Worm (Caenorhabditis elegans) whole organism, mixed stage, embryonic: ENCODE measurements around the gene F53F4.11.

Experiments
- M03D4.4 ChIP-seq: sonication (generic microtip); optimal IDR thresholded peaks from 2 replicates; lab custom pipeline; 2017; ENCODE audit warnings: mild to moderate bottlenecking, missing genetic modification characterization, missing compliant biosample characterization
- bed-3 ChIP-seq: fragments of 200-800 bp; sonication (Bioruptor generic); optimal IDR thresholded peaks from 3 replicates; lab custom pipeline; 2018; ENCODE audit warnings: mild to moderate bottlenecking, missing genetic modification characterization, moderate library complexity, missing compliant biosample characterization
- blmp-1 ChIP-seq: fragments of 150-350 bp; optimal IDR thresholded peaks from 2 replicates; lab custom pipeline; 2014; ENCODE audit warnings: missing biosample characterization, missing genetic modification characterization
- ceh-39 ChIP-seq: fragments of 150-350 bp; optimal IDR thresholded peaks from 2 replicates; lab custom pipeline; 2014; ENCODE audit warnings: missing biosample characterization, missing genetic modification characterization
- ceh-43 ChIP-seq: fragments of 200-800 bp; sonication (Bioruptor generic); optimal IDR thresholded peaks from 2 replicates; lab custom pipeline; 2018; ENCODE audit warnings: mild to moderate bottlenecking, missing genetic modification characterization, moderate library complexity, missing compliant biosample characterization
- ces-1 ChIP-seq: fragments of 150-350 bp; optimal IDR thresholded peaks from 2 replicates; lab custom pipeline; 2014; ENCODE audit warnings: missing biosample characterization, missing genetic modification reagents, missing genetic modification characterization
- cnd-1 ChIP-seq: fragments of 200-800 bp; sonication (Bioruptor generic); optimal IDR thresholded peaks from 2 replicates; lab custom pipeline; 2018; ENCODE audit warnings: mild to moderate bottlenecking, missing genetic modification characterization, missing compliant biosample characterization
- drap-1 ChIP-seq: fragments of 200-800 bp; sonication (Bioruptor generic); optimal IDR thresholded peaks from 3 replicates; lab custom pipeline; 2018; ENCODE audit warnings: mild to moderate bottlenecking, missing genetic modification characterization, missing compliant biosample characterization
- elt-1 ChIP-seq: sonication (generic microtip); optimal IDR thresholded peaks from 2 replicates; lab custom pipeline; 2017; ENCODE audit warnings: missing genetic modification characterization, mild to moderate bottlenecking, missing compliant biosample characterization, antibody characterized with exemption, moderate library complexity, borderline replicate concordance; ENCODE audit not compliant: insufficient read depth
- flh-1 ChIP-seq: fragments of 200-800 bp; sonication (Bioruptor generic); optimal IDR thresholded peaks from 2 replicates; lab custom pipeline; 2018; ENCODE audit warnings: mild to moderate bottlenecking, missing genetic modification characterization, moderate library complexity, missing compliant biosample characterization
- ham-2 ChIP-seq: fragments of 200-800 bp; sonication (Bioruptor generic); optimal IDR thresholded peaks from 2 replicates; lab custom pipeline; 2018; ENCODE audit warnings: mild to moderate bottlenecking, missing genetic modification characterization, missing compliant biosample characterization
- hlh-1 ChIP-seq: fragments of 150-350 bp; optimal IDR thresholded peaks from 2 replicates; lab custom pipeline; 2014; ENCODE audit warnings: missing biosample characterization, missing genetic modification reagents, missing genetic modification characterization
- lin-13 ChIP-seq: fragments of 150-350 bp; optimal IDR thresholded peaks from 2 replicates; lab custom pipeline; 2014; ENCODE audit warnings: missing biosample characterization, missing genetic modification characterization
- lin-32 ChIP-seq: fragments of 200-800 bp; sonication (Bioruptor generic); optimal IDR thresholded peaks from 2 replicates; lab custom pipeline; 2018; ENCODE audit warnings: mild to moderate bottlenecking, missing genetic modification characterization, missing compliant biosample characterization
- lsy-2 ChIP-seq: fragments of 150-350 bp; optimal IDR thresholded peaks from 2 replicates; lab custom pipeline; 2014; ENCODE audit warnings: missing biosample characterization, missing genetic modification characterization
- mab-5 ChIP-seq: fragments of 150-350 bp; optimal IDR thresholded peaks from 2 replicates; lab custom pipeline; 2014; ENCODE audit warnings: missing biosample characterization, missing genetic modification characterization
- mep-1 ChIP-seq: fragments of 150-350 bp; optimal IDR thresholded peaks from 2 replicates; lab custom pipeline; 2017; ENCODE audit warnings: missing biosample characterization, missing genetic modification reagents, missing genetic modification characterization, inconsistent platforms
- nhr-12 ChIP-seq: fragments of 150-350 bp; optimal IDR thresholded peaks from 2 replicates; lab custom pipeline; 2014; ENCODE audit warnings: missing biosample characterization, missing genetic modification characterization
- nhr-2 ChIP-seq: fragments of 150-350 bp; optimal IDR thresholded peaks from 2 replicates; lab custom pipeline; 2014; ENCODE audit warnings: missing biosample characterization, missing genetic modification characterization
- nhr-237 ChIP-seq: fragments of 150-350 bp; optimal IDR thresholded peaks from 2 replicates; lab custom pipeline; 2014; ENCODE audit warnings: missing biosample characterization, missing genetic modification characterization
- nhr-28 ChIP-seq: fragments of 150-350 bp; optimal IDR thresholded peaks from 2 replicates; lab custom pipeline; 2014; ENCODE audit warnings: missing biosample characterization, missing genetic modification characterization
- nhr-76 ChIP-seq: sonication (generic microtip); optimal IDR thresholded peaks from 2 replicates; lab custom pipeline; 2017; ENCODE audit warnings: missing biosample characterization, missing genetic modification characterization
- pha-4 ChIP-seq: fragments of 150-350 bp; optimal IDR thresholded peaks from 2 replicates; lab custom pipeline; 2018; ENCODE audit warnings: missing biosample characterization, missing genetic modification reagents, missing genetic modification characterization
- sem-2 ChIP-seq: fragments of 200-800 bp; sonication (Bioruptor generic); optimal IDR thresholded peaks from 2 replicates; lab custom pipeline; 2018; ENCODE audit warnings: mild to moderate bottlenecking, missing genetic modification characterization, missing compliant biosample characterization
- snpc-4 ChIP-seq: fragments of 150-350 bp; optimal IDR thresholded peaks from 2 replicates; lab custom pipeline; 2014; ENCODE audit warnings: missing biosample characterization, missing genetic modification characterization
- sptf-1 ChIP-seq: sonication (generic microtip); optimal IDR thresholded peaks from 2 replicates; lab custom pipeline; 2017; ENCODE audit warnings: mild to moderate bottlenecking, missing genetic modification characterization, moderate library complexity, missing compliant biosample characterization
- tbx-8 ChIP-seq: fragments of 200-800 bp; sonication (Bioruptor generic); optimal IDR thresholded peaks from 2 replicates; lab custom pipeline; 2018; ENCODE audit warnings: mild to moderate bottlenecking, missing genetic modification characterization, moderate library complexity, missing compliant biosample characterization
- unc-120 ChIP-seq: sonication (generic microtip); optimal IDR thresholded peaks from 2 replicates; lab custom pipeline; 2017; ENCODE audit warnings: missing genetic modification characterization, missing compliant biosample characterization; ENCODE audit not compliant: poor library complexity, severe bottlenecking
- unc-62 ChIP-seq: fragments of 150-350 bp; optimal IDR thresholded peaks from 2 replicates; lab custom pipeline; 2014; ENCODE audit warnings: missing biosample characterization, missing genetic modification reagents, missing genetic modification characterization
- zip-8 ChIP-seq: fragments of 150-350 bp; optimal IDR thresholded peaks from 2 replicates; lab custom pipeline; 2014; ENCODE audit warnings: missing biosample characterization, missing genetic modification characterization

Gene F53F4.11

DNA sequence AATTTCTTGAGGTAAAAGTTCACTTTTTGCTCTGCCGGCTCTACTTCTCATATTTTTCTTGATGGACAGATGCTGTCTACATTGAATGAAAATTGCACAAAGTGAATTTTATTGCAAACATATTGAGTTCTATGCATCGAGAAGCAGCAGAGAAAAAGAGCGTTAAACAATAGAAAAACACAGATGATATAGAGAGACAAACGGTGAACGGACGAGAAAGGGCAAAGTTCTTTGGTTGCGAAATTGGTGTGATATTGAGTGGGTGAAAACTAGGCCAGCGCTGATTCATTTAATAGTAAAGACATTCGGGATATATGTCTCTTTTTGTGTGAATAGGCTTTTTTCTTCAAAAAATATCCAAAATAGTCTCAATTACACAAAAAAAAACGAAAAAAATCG is 30.1 kb upstream of the F53F4.11 start:
- TF ChIP-seq elt-1 (tag; lab: Kevin White, UChicago) (no peak), flh-1 (GFP tag; lab: Kevin White, UChicago) (no peak), unc-120 (tag; lab: Kevin White, UChicago) (no peak), nhr-28 (tag; lab: Kevin White, UChicago) (no peak), ham-2 (no peak), zip-8 (tag; lab: Kevin White, UChicago) (no peak), M03D4.4 (tag; lab: Kevin White, UChicago) (no peak), hlh-1 (no peak), tbx-8 (GFP tag; lab: Kevin White, UChicago) (no peak)
- TF ChIP-seq, all 35 proteins: peak for 0

ce11 chrV:13653713-13654393 is 29.5 kb upstream of the F53F4.11 start, which contains the start of gene lpin-1:
Gene lpin-1, minus strand, starts transcription at chrV:13654129.
- TF ChIP-seq hlh-1 (no peak), cnd-1 (tag; lab: Kevin White, UChicago) (no peak), nhr-28 (tag; lab: Kevin White, UChicago) (no peak), unc-120 (tag; lab: Kevin White, UChicago) (no peak), nhr-237 (tag; lab: Kevin White, UChicago) (no peak), nhr-12 (tag; lab: Kevin White, UChicago) (no peak), flh-1 (GFP tag; lab: Kevin White, UChicago) (no peak), unc-62 (GFP tag; lab: Kevin White, UChicago) (no peak), nhr-76 (tag; lab: Kevin White, UChicago) (no peak), blmp-1 (tag; lab: Kevin White, UChicago) (no peak), bed-3 (GFP tag; lab: Kevin White, UChicago) (no peak), nhr-2 (tag; lab: Kevin White, UChicago) (no peak), mab-5 (tag; lab: Kevin White, UChicago) (no peak), lin-32 (GFP tag; lab: Kevin White, UChicago) (no peak), ces-1 (GFP tag; lab: Kevin White, UChicago) (no peak), lsy-2 (tag; lab: Kevin White, UChicago) (no peak)
- TF ChIP-seq, all 35 proteins: peak for 0

DNA sequence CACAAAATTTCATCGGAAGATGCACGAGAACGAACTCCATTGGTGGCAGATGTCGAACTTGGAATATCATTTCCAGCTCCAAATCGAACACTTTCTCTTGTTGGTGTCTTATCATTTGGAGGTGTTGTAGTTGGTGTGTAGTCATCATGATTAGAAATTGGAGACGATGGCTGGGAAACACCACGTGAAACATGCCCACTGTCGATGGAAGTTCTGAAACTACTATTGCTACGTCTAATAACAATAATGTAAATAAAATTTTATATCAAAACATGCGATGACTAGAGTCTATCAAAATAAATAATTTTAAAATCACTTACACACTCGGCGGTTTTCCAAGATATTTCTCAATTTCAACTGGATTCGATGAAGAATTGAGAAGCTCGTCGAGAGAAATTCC is 28.0 kb upstream of the F53F4.11 start:
- TF ChIP-seq nhr-28 (tag; lab: Kevin White, UChicago) (no peak), unc-62 (GFP tag; lab: Kevin White, UChicago) (no peak), hlh-1 (no peak), zip-8 (tag; lab: Kevin White, UChicago) (no peak), nhr-2 (tag; lab: Kevin White, UChicago) (no peak), nhr-237 (tag; lab: Kevin White, UChicago) (no peak), pha-4 (tag; lab: Kevin White, UChicago) (no peak), bed-3 (GFP tag; lab: Kevin White, UChicago) (no peak), blmp-1 (tag; lab: Kevin White, UChicago) (no peak), M03D4.4 (tag; lab: Kevin White, UChicago) (no peak)

DNA sequence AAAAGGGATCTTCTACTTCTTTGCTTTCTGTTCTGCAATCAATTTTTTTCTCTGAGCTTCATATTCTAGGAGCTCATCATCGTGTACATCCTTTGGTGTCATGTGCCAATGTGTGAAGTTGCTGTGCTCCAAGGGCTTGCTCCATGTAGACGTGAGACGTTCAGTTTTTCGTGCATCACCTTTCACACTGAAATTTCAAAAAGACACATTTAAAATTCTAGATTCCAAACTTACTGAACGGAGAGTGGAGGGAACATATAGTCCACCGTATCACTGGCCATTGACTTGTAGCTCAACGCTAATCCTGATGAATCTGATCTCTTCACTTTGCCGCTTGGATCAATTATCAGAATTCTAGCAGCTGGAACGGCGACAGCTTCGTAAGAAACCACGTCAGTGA is 26.5 kb upstream of the F53F4.11 start:
- no peak for TF ChIP-seq M03D4.4 (tag; lab: Kevin White, UChicago)
- no peak for TF ChIP-seq hlh-1
- no peak for TF ChIP-seq lsy-2 (tag; lab: Kevin White, UChicago)
- no peak for TF ChIP-seq ceh-43 (GFP tag; lab: Kevin White, UChicago)
- no peak for TF ChIP-seq nhr-12 (tag; lab: Kevin White, UChicago)
- TF ChIP-seq lin-32 (GFP tag; lab: Kevin White, UChicago), result no peak
- TF ChIP-seq ceh-39 (tag; lab: Kevin White, UChicago), result no peak
- TF ChIP-seq unc-120 (tag; lab: Kevin White, UChicago), result no peak
- TF ChIP-seq drap-1, result no peak
- TF ChIP-seq cnd-1 (tag; lab: Kevin White, UChicago), result no peak
- TF ChIP-seq tbx-8 (GFP tag; lab: Kevin White, UChicago), result no peak
- TF ChIP-seq snpc-4, result no peak
- TF ChIP-seq ces-1 (GFP tag; lab: Kevin White, UChicago), result no peak
- TF ChIP-seq lin-13 (tag; lab: Kevin White, UChicago), result no peak
- TF ChIP-seq bed-3 (GFP tag; lab: Kevin White, UChicago), result no peak
- no peak for TF ChIP-seq nhr-28 (tag; lab: Kevin White, UChicago)

DNA sequence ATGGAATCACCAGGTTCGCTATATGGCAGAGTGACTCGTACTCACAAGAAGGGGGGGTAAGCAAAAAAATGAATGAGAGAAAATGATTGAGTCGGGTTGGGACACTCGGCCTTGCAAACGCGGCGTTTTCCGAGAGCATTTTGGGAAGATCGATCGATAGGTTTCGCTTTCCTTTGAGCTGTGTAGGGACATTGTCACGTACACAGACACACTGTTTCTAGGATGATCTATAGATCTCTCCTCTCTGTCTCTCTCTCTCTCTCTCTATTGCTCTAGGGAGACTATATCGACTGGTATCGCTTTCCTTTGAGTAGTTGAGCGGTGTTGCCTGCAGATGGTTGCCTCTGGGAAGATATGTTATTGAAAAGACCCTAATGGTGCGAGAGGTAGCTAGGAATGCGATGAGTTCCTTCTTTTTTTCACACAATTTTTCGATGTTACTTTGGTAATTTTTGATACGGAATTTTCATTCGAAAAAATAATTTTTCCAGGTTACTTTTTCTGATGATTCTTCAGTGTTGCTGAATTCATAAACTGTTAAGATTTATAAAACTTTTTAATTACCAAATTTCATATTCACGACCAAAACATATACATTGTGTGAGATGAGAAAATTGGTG is 25.5 kb upstream of the F53F4.11 start, which contains the start of gene H37A05.4:
Gene H37A05.4 (minus strand): TSS at position 51 of the 620 bp plus-strand sequence.
- TF ChIP-seq mep-1 (tag; lab: Kevin White, UChicago) (no peak), elt-1 (tag; lab: Kevin White, UChicago) (no peak), ceh-39 (tag; lab: Kevin White, UChicago) (peak; percentile 77), pha-4 (tag; lab: Kevin White, UChicago) (no peak), sptf-1 (tag; lab: Kevin White, UChicago) (peak; percentile 9), nhr-76 (tag; lab: Kevin White, UChicago) (no peak), lsy-2 (tag; lab: Kevin White, UChicago) (no peak), M03D4.4 (tag; lab: Kevin White, UChicago) (no peak), sem-2 (GFP tag; lab: Kevin White, UChicago) (peak; percentile 7)
